Fruit fly (Drosophila melanogaster): Measurements from ENCODE around the gene MED20.
A peak's percentile ranks its signal among the peaks of the same experiment; 100 is the strongest.

MED20 gene

dm6 chr2L:8097461-8097860 lies 24.8 kb upstream of the MED20 start (continued):
- TF ChIP-seq Bteb2 (GFP tag; optimal IDR thresholded peaks at IDR 0.05) (no peak), BEAF-32 (GFP tag; optimal IDR thresholded peaks at IDR 0.05) (no peak), CG17912 (GFP tag; optimal IDR thresholded peaks at IDR 0.05) (peak; percentile 48), CG2202 (tag; optimal IDR thresholded peaks at IDR 0.05) (peak; percentile 30), shn (GFP tag; optimal IDR thresholded peaks at IDR 0.05) (no peak), Trl (optimal IDR thresholded peaks at IDR 0.05) (no peak), Trl (GFP tag; optimal IDR thresholded peaks at IDR 0.05) (no peak), sisA (GFP tag; IDR thresholded peaks at IDR 0.05) (no peak), Lim3 (GFP tag; IDR thresholded peaks at IDR 0.05) (no peak), CG2116 (GFP tag; optimal IDR thresholded peaks at IDR 0.05) (no peak), CG2129 (GFP tag; IDR thresholded peaks at IDR 0.05; ENCODE audit: partially characterized antibody) (no peak), CG10209 (GFP tag; optimal IDR thresholded peaks at IDR 0.05) (peak; percentile 68), Ravus (GFP tag; IDR thresholded peaks at IDR 0.05) (no peak), Mes4 (GFP tag; optimal IDR thresholded peaks at IDR 0.05) (no peak), Med (GFP tag) (peak; percentile 91), CG6689 (GFP tag; IDR thresholded peaks at IDR 0.05) (no peak), CG4328 (GFP tag; optimal IDR thresholded peaks at IDR 0.05) (peak; percentile 71), Sry-β (GFP tag; optimal IDR thresholded peaks at IDR 0.05) (no peak), cas (GFP tag; IDR thresholded peaks at IDR 0.05) (no peak), CG7357 (GFP tag; IDR thresholded peaks at IDR 0.05) (no peak), CG6175 (GFP tag; IDR thresholded peaks at IDR 0.05) (no peak), pita (GFP tag; optimal IDR thresholded peaks at IDR 0.05) (no peak), Max (GFP tag; optimal IDR thresholded peaks at IDR 0.05) (no peak), Xrp1 (GFP tag; IDR thresholded peaks at IDR 0.05) (peak; percentile 9; the same call in 1 of the 2 replicates), NK7.1 (GFP tag; optimal IDR thresholded peaks at IDR 0.05) (no peak), CG15269 (tag; optimal IDR thresholded peaks at IDR 0.05) (peak; percentile 35), CkIIα-i1 (GFP tag; IDR thresholded peaks at IDR 0.05) (no peak), CG12155 (GFP tag; optimal IDR thresholded peaks at IDR 0.05) (no peak), CG8359 (GFP tag; optimal IDR thresholded peaks at IDR 0.05; ENCODE audit: borderline replicate concordance) (peak; percentile 17), slou (GFP tag; optimal IDR thresholded peaks at IDR 0.05) (no peak), Camta (GFP tag; optimal IDR thresholded peaks at IDR 0.05) (no peak), CG6813 (GFP tag; optimal IDR thresholded peaks at IDR 0.05) (peak; percentile 81), kni (GFP tag; optimal IDR thresholded peaks at IDR 0.05) (peak; percentile 74), tx (GFP tag; optimal IDR thresholded peaks at IDR 0.05) (no peak), zfh1 (GFP tag; IDR thresholded peaks at IDR 0.05) (no peak), fd96Cb (tag; optimal IDR thresholded peaks at IDR 0.05) (no peak), CG10462 (GFP tag; optimal IDR thresholded peaks at IDR 0.05) (no peak), row (GFP tag; IDR thresholded peaks at IDR 0.05) (no peak), CG3065 (GFP tag; optimal IDR thresholded peaks at IDR 0.05) (no peak), sens (GFP tag) (no peak), gro (GFP tag; optimal IDR thresholded peaks at IDR 0.05) (peak; percentile 40), ase (GFP tag; IDR thresholded peaks at IDR 0.05) (no peak; the same call in 2 of the 3 replicates), MESR4 (GFP tag; optimal IDR thresholded peaks at IDR 0.05) (no peak), CG12219 (GFP tag; optimal IDR thresholded peaks at IDR 0.05) (peak; percentile 26), peb (GFP tag; IDR thresholded peaks at IDR 0.05) (no peak), wek (GFP tag; optimal IDR thresholded peaks at IDR 0.05) (peak; percentile 72), fd64A (GFP tag; optimal IDR thresholded peaks at IDR 0.05) (peak; percentile 71), Hey (tag; optimal IDR thresholded peaks at IDR 0.05) (peak; percentile 53), grn (GFP tag; optimal IDR thresholded peaks at IDR 0.05) (peak; percentile 64), slbo (GFP tag; IDR thresholded peaks at IDR 0.05) (no peak), CG13424 (tag; optimal IDR thresholded peaks at IDR 0.05) (peak; percentile 50), Antp (GFP tag; optimal IDR thresholded peaks at IDR 0.05) (no peak), Lpt (GFP tag; optimal IDR thresholded peaks at IDR 0.05) (no peak)

All from whole organism, embryonic.